Worm (Caenorhabditis elegans): ENCODE results near the gene srbc-39.

- TF ChIP-seq flt-1 (GFP tag; IDR thresholded peaks at IDR 0.05) (no peak), cog-1 (tag; optimal IDR thresholded peaks at IDR 0.05) (no peak), ztf-29 (GFP tag; IDR thresholded peaks at IDR 0.05) (no peak), ztf-23 (GFP tag; IDR thresholded peaks at IDR 0.05) (no peak), klf-2 (GFP tag; conservative IDR thresholded peaks at IDR 0.05) (no peak), med-1 (GFP tag; optimal IDR thresholded peaks at IDR 0.05; ENCODE audit: insufficient read depth) (no peak), tab-1 (GFP tag; IDR thresholded peaks at IDR 0.05) (no peak), ref-1 (GFP tag; conservative IDR thresholded peaks at IDR 0.05) (no peak)
Observed at ce11 chrV:738770-739169, 29.9 kb downstream of the srbc-39 start, which contains the start of gene srj-24.

Data from whole organism, midembryonic.